Worm (Caenorhabditis elegans): Measurements from ENCODE around the gene T21B10.4.
A peak's percentile ranks its signal among the peaks of the same experiment; 100 is the strongest.

T21B10.4 gene

DNA sequence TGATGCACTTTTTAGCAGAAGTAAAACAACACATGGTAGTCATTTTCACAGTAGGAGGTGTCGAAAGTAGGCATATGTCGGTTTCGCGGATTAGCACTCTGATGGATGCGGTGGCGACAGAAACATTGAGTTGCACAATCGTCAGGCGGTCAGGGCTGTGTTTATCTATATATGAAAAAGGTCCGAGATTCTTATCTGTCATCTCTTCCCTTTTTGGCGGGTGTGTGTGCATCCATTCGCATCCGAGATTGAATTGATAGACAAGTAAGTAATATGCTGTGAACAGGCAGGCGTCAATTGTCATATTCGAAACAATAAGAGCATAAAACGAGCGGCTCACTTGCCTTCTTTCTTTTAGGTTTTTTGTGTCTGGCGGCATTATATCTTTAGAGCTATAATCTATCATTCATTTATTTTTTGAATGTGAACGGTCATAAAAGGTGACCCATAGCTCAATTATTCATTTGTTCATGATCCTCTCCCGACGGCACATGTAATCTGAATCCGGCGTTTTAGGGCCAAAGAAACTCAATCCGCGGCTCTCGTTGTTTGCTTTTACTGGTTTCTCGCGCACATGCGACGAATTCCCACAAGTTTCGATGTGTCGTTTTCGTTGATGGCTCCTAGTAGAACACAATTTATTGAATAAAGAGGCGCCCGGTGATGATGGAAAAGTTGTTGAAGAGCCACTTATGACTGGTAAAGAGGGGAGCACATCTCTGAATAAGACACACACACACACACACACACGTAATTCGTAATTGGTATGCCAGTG, 41.9 kb upstream of the T21B10.4 start:
- TF ChIP-seq sptf-1 (tag; optimal IDR thresholded peaks at IDR 0.05) (peak; percentile 5), cnd-1 (tag; optimal IDR thresholded peaks at IDR 0.05) (no peak), ceh-83 (GFP tag; optimal IDR thresholded peaks at IDR 0.05) (peak; percentile 58), flh-1 (GFP tag; optimal IDR thresholded peaks at IDR 0.05) (no peak), zip-8 (tag; optimal IDR thresholded peaks at IDR 0.05) (no peak), nhr-2 (tag; optimal IDR thresholded peaks at IDR 0.05) (peak; percentile 18), elt-1 (tag; optimal IDR thresholded peaks at IDR 0.05; ENCODE audit: borderline replicate concordance, insufficient read depth) (peak; percentile 89), unc-62 (GFP tag; optimal IDR thresholded peaks at IDR 0.05) (peak; percentile 60)

- TF ChIP-seq ces-1 (GFP tag; optimal IDR thresholded peaks at IDR 0.05) (peak; percentile 69), pha-4 (tag; optimal IDR thresholded peaks at IDR 0.05) (peak; percentile 67), nhr-2 (tag; optimal IDR thresholded peaks at IDR 0.05) (peak; percentile 69), zip-8 (tag; optimal IDR thresholded peaks at IDR 0.05) (peak; percentile 35), mab-5 (tag; optimal IDR thresholded peaks at IDR 0.05) (no peak)
Measured at ce11 chrII:8899357-8899748, 41.3 kb upstream of the T21B10.4 start.

ce11 chrII:8903871-8904270, 36.8 kb upstream of the T21B10.4 start:
- TF ChIP-seq zip-8 (tag; optimal IDR thresholded peaks at IDR 0.05) (no peak), pha-4 (tag; optimal IDR thresholded peaks at IDR 0.05) (no peak), unc-39 (tag; optimal IDR thresholded peaks at IDR 0.05) (no peak), lin-13 (tag; optimal IDR thresholded peaks at IDR 0.05) (no peak), drap-1 (GFP tag; optimal IDR thresholded peaks at IDR 0.05) (no peak), nhr-12 (tag; optimal IDR thresholded peaks at IDR 0.05) (no peak)

ce11 chrII:8911929-8912328, 28.8 kb upstream of the T21B10.4 start, which contains the start of gene B0457.4:
TSS of gene B0457.4 (minus strand) at chrII:8912029.
- no peak for TF ChIP-seq ham-2 (GFP tag; optimal IDR thresholded peaks at IDR 0.05)
- no peak for TF ChIP-seq mls-2 (tag; optimal IDR thresholded peaks at IDR 0.05)

- TF ChIP-seq hlh-1 (tag; optimal IDR thresholded peaks at IDR 0.05) (no peak), unc-62 (GFP tag; optimal IDR thresholded peaks at IDR 0.05) (no peak), bed-3 (GFP tag; optimal IDR thresholded peaks at IDR 0.05) (no peak), sem-2 (GFP tag; optimal IDR thresholded peaks at IDR 0.05) (no peak), elt-3 (tag; optimal IDR thresholded peaks at IDR 0.05) (no peak), tbx-8 (GFP tag; optimal IDR thresholded peaks at IDR 0.05) (no peak), mep-1 (tag; optimal IDR thresholded peaks at IDR 0.05) (no peak), ces-1 (GFP tag; optimal IDR thresholded peaks at IDR 0.05) (no peak), unc-39 (tag; optimal IDR thresholded peaks at IDR 0.05) (no peak), nhr-76 (tag; optimal IDR thresholded peaks at IDR 0.05) (no peak), elt-1 (tag; optimal IDR thresholded peaks at IDR 0.05; ENCODE audit: borderline replicate concordance, insufficient read depth) (no peak)
Measured at ce11 chrII:8912523-8913017, 28.1 kb upstream of the T21B10.4 start.

- no peak for TF ChIP-seq nhr-237 (tag; optimal IDR thresholded peaks at IDR 0.05)
- no peak for TF ChIP-seq unc-62 (GFP tag; optimal IDR thresholded peaks at IDR 0.05)
- no peak for TF ChIP-seq elt-1 (tag; optimal IDR thresholded peaks at IDR 0.05; ENCODE audit: borderline replicate concordance, insufficient read depth)
- no peak for TF ChIP-seq unc-39 (tag; optimal IDR thresholded peaks at IDR 0.05)
- no peak for TF ChIP-seq drap-1 (GFP tag; optimal IDR thresholded peaks at IDR 0.05)
- TF ChIP-seq mls-2 (tag; optimal IDR thresholded peaks at IDR 0.05), result no peak
- no peak for TF ChIP-seq ceh-39 (tag; optimal IDR thresholded peaks at IDR 0.05)
- TF ChIP-seq nhr-28 (tag; optimal IDR thresholded peaks at IDR 0.05), result no peak
- no peak for TF ChIP-seq lin-13 (tag; optimal IDR thresholded peaks at IDR 0.05)
Measured at ce11 chrII:8914654-8915053, 26.0 kb upstream of the T21B10.4 start.

DNA sequence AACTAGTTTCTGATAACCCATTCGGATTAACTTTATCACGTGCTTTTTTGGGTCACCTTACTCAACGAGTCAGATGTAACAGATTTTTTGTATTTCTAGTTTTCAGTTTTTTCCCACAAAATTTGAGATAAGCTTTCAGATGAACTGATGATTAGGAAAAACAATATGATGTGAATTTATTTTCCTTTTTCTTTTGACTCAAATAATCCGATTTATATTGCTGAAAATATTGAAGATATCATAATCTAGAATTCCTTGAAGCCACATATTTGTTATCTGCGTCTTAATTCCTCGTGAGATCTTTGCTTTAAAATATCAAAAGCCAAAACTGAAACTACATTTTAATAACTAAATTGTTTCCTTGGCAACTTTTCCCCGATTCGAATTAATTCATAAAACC, 24.0 kb upstream of the T21B10.4 start:
- TF ChIP-seq M03D4.4 (tag; optimal IDR thresholded peaks at IDR 0.05) (no peak), ceh-43 (GFP tag; optimal IDR thresholded peaks at IDR 0.05) (no peak), ces-1 (GFP tag; optimal IDR thresholded peaks at IDR 0.05) (no peak), ztf-11 (tag; optimal IDR thresholded peaks at IDR 0.05) (no peak), lin-32 (GFP tag; optimal IDR thresholded peaks at IDR 0.05) (no peak), elt-1 (tag; optimal IDR thresholded peaks at IDR 0.05; ENCODE audit: borderline replicate concordance, insufficient read depth) (no peak), unc-39 (tag; optimal IDR thresholded peaks at IDR 0.05) (no peak), pha-4 (tag; optimal IDR thresholded peaks at IDR 0.05) (no peak), nhr-237 (tag; optimal IDR thresholded peaks at IDR 0.05) (no peak), nhr-12 (tag; optimal IDR thresholded peaks at IDR 0.05) (no peak), lin-13 (tag; optimal IDR thresholded peaks at IDR 0.05) (no peak), bed-3 (GFP tag; optimal IDR thresholded peaks at IDR 0.05) (no peak), mep-1 (tag; optimal IDR thresholded peaks at IDR 0.05) (no peak), tbx-8 (GFP tag; optimal IDR thresholded peaks at IDR 0.05) (no peak), nhr-28 (tag; optimal IDR thresholded peaks at IDR 0.05) (no peak)

Measured in whole organism, mixed stage, embryonic.